Fruit fly (Drosophila melanogaster) whole organism, embryonic: Measurements from ENCODE around the gene CG7183.

Experiments used
- Adf1 ChIP-seq: fragments of 200-800 bp; sonication (Bioruptor generic); IDR thresholded peaks from 2 replicates; pipeline ENCODE4 v1.3.6; 2022; ENCODE audit warnings: missing biosample characterization, missing genetic modification characterization
- Aef1 ChIP-seq: fragments of 200-800 bp; sonication (Bioruptor generic); IDR thresholded peaks from 3 replicates; pipeline ENCODE4 v1.3.6; 2022; ENCODE audit warnings: missing biosample characterization, missing genetic modification characterization
- CG10147 ChIP-seq: fragments of 200-800 bp; sonication (Bioruptor generic); optimal IDR thresholded peaks from 2 replicates; lab custom pipeline; 2019; ENCODE audit warnings: missing biosample characterization, mild to moderate bottlenecking, missing genetic modification characterization, moderate library complexity
- CG10959 ChIP-seq: fragments of 200-800 bp; sonication (Bioruptor generic); IDR thresholded peaks from 2 replicates; pipeline ENCODE4 v1.3.6; 2022; ENCODE audit warnings: missing biosample characterization, missing genetic modification characterization
- CG11085 ChIP-seq: fragments of 200-800 bp; sonication (Bioruptor generic); IDR thresholded peaks from 2 replicates; pipeline ENCODE4 v1.3.6; 2022; ENCODE audit warnings: missing biosample characterization, missing genetic modification characterization
- CG11456 ChIP-seq: fragments of 200-800 bp; sonication (Bioruptor generic); IDR thresholded peaks from 3 replicates; pipeline ENCODE4 v1.3.6; 2022; ENCODE audit warnings: missing biosample characterization, missing genetic modification characterization
- CG12391 ChIP-seq: fragments of 200-800 bp; sonication (Bioruptor generic); optimal IDR thresholded peaks from 3 replicates; lab custom pipeline; 2018; ENCODE audit warnings: missing biosample characterization, mild to moderate bottlenecking, missing genetic modification characterization, moderate library complexity
- CG12942 ChIP-seq: fragments of 200-800 bp; sonication (Bioruptor generic); optimal IDR thresholded peaks from 3 replicates; lab custom pipeline; 2016; ENCODE audit warnings: missing biosample characterization, missing genetic modification characterization
- CG14050 ChIP-seq: fragments of 200-800 bp; sonication (Bioruptor generic); IDR thresholded peaks from 3 replicates; pipeline ENCODE4 v1.3.6; 2022; ENCODE audit warnings: missing biosample characterization, missing genetic modification characterization
- CG1647 ChIP-seq: fragments of 200-800 bp; sonication (Bioruptor generic); optimal IDR thresholded peaks from 3 replicates; lab custom pipeline; 2016; ENCODE audit warnings: missing biosample characterization, missing genetic modification characterization
- CG17359 ChIP-seq: fragments of 200-800 bp; sonication (Bioruptor generic); optimal IDR thresholded peaks from 3 replicates; lab custom pipeline; 2018; ENCODE audit warnings: missing biosample characterization, mild to moderate bottlenecking, missing genetic modification characterization, moderate library complexity
- CG17802 ChIP-seq: fragments of 200-800 bp; sonication (Bioruptor generic); optimal IDR thresholded peaks from 2 replicates; lab custom pipeline; 2018; ENCODE audit warnings: missing biosample characterization, mild to moderate bottlenecking, missing genetic modification characterization, moderate library complexity
- CG18262 ChIP-seq: fragments of 200-800 bp; optimal IDR thresholded peaks from 3 replicates; lab custom pipeline; 2019; ENCODE audit warnings: missing biosample characterization, mild to moderate bottlenecking, missing genetic modification characterization, moderate library complexity
- CG2120 ChIP-seq: fragments of 200-800 bp; sonication (Bioruptor generic); optimal IDR thresholded peaks from 3 replicates; lab custom pipeline; 2016; ENCODE audit warnings: missing biosample characterization, missing genetic modification characterization
- CG2199 ChIP-seq: fragments of 200-800 bp; sonication (Bioruptor generic); IDR thresholded peaks from 3 replicates; pipeline ENCODE4 v1.3.6; 2022; ENCODE audit warnings: missing biosample characterization, missing genetic modification characterization
- CG2712 ChIP-seq: fragments of 200-800 bp; optimal IDR thresholded peaks from 3 replicates; lab custom pipeline; 2019; ENCODE audit warnings: missing biosample characterization, mild to moderate bottlenecking, missing genetic modification characterization, moderate library complexity
- CG3847 ChIP-seq: fragments of 200-800 bp; sonication (Bioruptor generic); IDR thresholded peaks from 2 replicates; pipeline ENCODE4 v1.3.6; 2022; ENCODE audit warnings: missing biosample characterization, missing genetic modification characterization
- CG5180 ChIP-seq: fragments of 200-800 bp; sonication (Bioruptor generic); optimal IDR thresholded peaks from 3 replicates; lab custom pipeline; 2017; ENCODE audit warnings: missing biosample characterization, missing genetic modification characterization, mild to moderate bottlenecking, moderate library complexity, missing genetic modification reagents
- CG7372 ChIP-seq: fragments of 200-800 bp; sonication (Bioruptor generic); IDR thresholded peaks from 2 replicates; pipeline ENCODE4 v1.3.6; 2022; ENCODE audit warnings: missing biosample characterization, missing genetic modification characterization
- CG7928 ChIP-seq: fragments of 200-800 bp; sonication (Bioruptor generic); optimal IDR thresholded peaks from 2 replicates; lab custom pipeline; 2017; ENCODE audit warnings: missing biosample characterization, mild to moderate bottlenecking, missing genetic modification characterization
- CG8089 ChIP-seq: fragments of 200-800 bp; sonication (Bioruptor generic); optimal IDR thresholded peaks from 3 replicates; lab custom pipeline; 2016; ENCODE audit warnings: missing biosample characterization, missing genetic modification characterization
- CG8478 ChIP-seq: fragments of >200 bp; optimal IDR thresholded peaks from 2 replicates; lab custom pipeline; 2018
- CG9609 ChIP-seq: fragments of 200-800 bp; sonication (Bioruptor generic); optimal IDR thresholded peaks from 3 replicates; lab custom pipeline; 2016; ENCODE audit warnings: missing biosample characterization, missing genetic modification characterization
- CG9876 ChIP-seq: fragments of 200-800 bp; sonication (Bioruptor generic); optimal IDR thresholded peaks from 2 replicates; lab custom pipeline; 2016; ENCODE audit warnings: missing biosample characterization, missing genetic modification characterization
- Camta ChIP-seq: fragments of 200-800 bp; sonication (Bioruptor generic); optimal IDR thresholded peaks from 2 replicates; lab custom pipeline; 2016; ENCODE audit warnings: missing biosample characterization, missing genetic modification characterization
- Chrac-16 ChIP-seq: fragments of 200-800 bp; sonication (Bioruptor generic); optimal IDR thresholded peaks from 3 replicates; lab custom pipeline; 2016; ENCODE audit warnings: missing biosample characterization, missing genetic modification characterization
- Eip74EF ChIP-seq, 2 experiments: fragments of 200-800 bp in 1 of 2; fragments of >200 bp in 1 of 2; sonication (Bioruptor generic) in 1 of 2; optimal IDR thresholded peaks; 2 replicates each; lab custom pipeline; 2017 to 2019; ENCODE audit warnings: missing biosample characterization in 2 of 2, missing genetic modification characterization in 2 of 2, mild to moderate bottlenecking in 1 of 2, moderate library complexity in 1 of 2
- Hmx ChIP-seq: fragments of 200-800 bp; sonication (Bioruptor generic); optimal IDR thresholded peaks from 2 replicates; lab custom pipeline; 2016; ENCODE audit warnings: missing biosample characterization, missing genetic modification characterization
- Meics ChIP-seq: fragments of 200-800 bp; sonication (Bioruptor generic); optimal IDR thresholded peaks from 2 replicates; lab custom pipeline; 2017; ENCODE audit warnings: missing biosample characterization, mild to moderate bottlenecking, missing genetic modification characterization
- Mrtf ChIP-seq: fragments of 200-800 bp; sonication (Bioruptor generic); IDR thresholded peaks from 3 replicates; pipeline ENCODE4 v1.3.6; 2022; ENCODE audit warnings: missing biosample characterization, missing genetic modification characterization
- Optix ChIP-seq: fragments of 200-800 bp; sonication (Bioruptor generic); IDR thresholded peaks from 3 replicates; pipeline ENCODE4 v1.3.6; 2022; ENCODE audit warnings: missing biosample characterization, missing genetic modification characterization
- Rx ChIP-seq: fragments of 200-800 bp; sonication (Bioruptor generic); IDR thresholded peaks from 2 replicates; pipeline ENCODE4 v1.3.6; 2022; ENCODE audit warnings: missing biosample characterization, missing genetic modification characterization
- Sry-δ ChIP-seq: fragments of 200-800 bp; sonication (Bioruptor generic); optimal IDR thresholded peaks from 2 replicates; lab custom pipeline; 2016; ENCODE audit warnings: missing biosample characterization, missing genetic modification characterization
- TFAM ChIP-seq: fragments of 200-800 bp; sonication (Bioruptor generic); optimal IDR thresholded peaks from 2 replicates; lab custom pipeline; 2017; ENCODE audit warnings: missing biosample characterization, missing genetic modification characterization, inconsistent platforms
- abd-A ChIP-seq: fragments of 200-800 bp; sonication (Bioruptor generic); optimal IDR thresholded peaks from 3 replicates; lab custom pipeline; 2019; ENCODE audit warnings: missing biosample characterization, mild to moderate bottlenecking, missing genetic modification characterization, moderate library complexity
- aop ChIP-seq: fragments of 200-800 bp; sonication (Bioruptor generic); IDR thresholded peaks from 2 replicates; pipeline ENCODE4 v1.3.6; 2022; ENCODE audit warnings: missing biosample characterization, missing genetic modification characterization
- ap ChIP-seq: fragments of 200-800 bp; sonication (Bioruptor generic); IDR thresholded peaks from 2 replicates; pipeline ENCODE4 v1.3.6; 2022; ENCODE audit warnings: missing biosample characterization, missing genetic modification characterization
- ara ChIP-seq: fragments of 200-800 bp; sonication (Bioruptor generic); IDR thresholded peaks from 2 replicates; pipeline ENCODE4 v1.3.6; 2022; ENCODE audit warnings: missing biosample characterization, missing genetic modification characterization
- ato ChIP-seq: fragments of 200-800 bp; sonication (Bioruptor generic); IDR thresholded peaks from 2 replicates; pipeline ENCODE4 v1.3.6; 2022; ENCODE audit warnings: missing biosample characterization, missing genetic modification characterization; ENCODE audit not compliant: partially characterized antibody
- bcd ChIP-seq: fragments of 200-800 bp; sonication (Bioruptor generic); optimal IDR thresholded peaks from 2 replicates; lab custom pipeline; 2017; ENCODE audit warnings: missing biosample characterization, mild to moderate bottlenecking, missing genetic modification characterization
- dmrt11E ChIP-seq: fragments of 200-800 bp; sonication (Bioruptor generic); optimal IDR thresholded peaks from 3 replicates; lab custom pipeline; 2018; ENCODE audit warnings: missing biosample characterization, mild to moderate bottlenecking, missing genetic modification characterization, moderate library complexity
- fd102C ChIP-seq: fragments of 200-800 bp; sonication (Bioruptor generic); optimal IDR thresholded peaks from 2 replicates; lab custom pipeline; 2018; ENCODE audit warnings: missing biosample characterization, mild to moderate bottlenecking, missing genetic modification characterization, moderate library complexity
- her ChIP-seq: fragments of 200-800 bp; sonication (Bioruptor generic); optimal IDR thresholded peaks from 2 replicates; lab custom pipeline; 2016; ENCODE audit warnings: missing biosample characterization, missing genetic modification characterization
- inv ChIP-seq: fragments of 200-800 bp; sonication (Bioruptor generic); IDR thresholded peaks from 2 replicates; pipeline ENCODE4 v1.3.6; 2022; ENCODE audit warnings: missing biosample characterization, missing genetic modification characterization; ENCODE audit not compliant: partially characterized antibody
- kah ChIP-seq: fragments of 200-800 bp; sonication (Bioruptor generic); optimal IDR thresholded peaks from 2 replicates; lab custom pipeline; 2018; ENCODE audit warnings: missing biosample characterization, mild to moderate bottlenecking, missing genetic modification characterization
- knrl ChIP-seq: fragments of 200-800 bp; sonication (Bioruptor generic); IDR thresholded peaks from 3 replicates; pipeline ENCODE4 v1.3.6; 2022; ENCODE audit warnings: missing biosample characterization, missing genetic modification characterization; ENCODE audit not compliant: partially characterized antibody
- rib ChIP-seq: fragments of 200-800 bp; sonication (Bioruptor generic); IDR thresholded peaks from 2 replicates; pipeline ENCODE4 v1.3.6; 2022; ENCODE audit warnings: missing biosample characterization, missing genetic modification characterization
- shn ChIP-seq: fragments of 200-800 bp; sonication (Bioruptor generic); optimal IDR thresholded peaks from 3 replicates; lab custom pipeline; 2016; ENCODE audit warnings: missing biosample characterization, missing genetic modification characterization
- tin ChIP-seq: fragments of 200-800 bp; sonication (Bioruptor generic); optimal IDR thresholded peaks from 3 replicates; lab custom pipeline; 2016; ENCODE audit warnings: missing biosample characterization, missing genetic modification characterization
- trem ChIP-seq: fragments of 200-800 bp; optimal IDR thresholded peaks from 3 replicates; lab custom pipeline; 2019; ENCODE audit warnings: missing biosample characterization, mild to moderate bottlenecking, missing genetic modification characterization, moderate library complexity
- vnd ChIP-seq: fragments of 200-800 bp; sonication (Bioruptor generic); IDR thresholded peaks from 3 replicates; pipeline ENCODE4 v1.3.6; 2022; ENCODE audit warnings: missing biosample characterization, missing genetic modification characterization; ENCODE audit not compliant: partially characterized antibody

The CG7183 gene

DNA sequence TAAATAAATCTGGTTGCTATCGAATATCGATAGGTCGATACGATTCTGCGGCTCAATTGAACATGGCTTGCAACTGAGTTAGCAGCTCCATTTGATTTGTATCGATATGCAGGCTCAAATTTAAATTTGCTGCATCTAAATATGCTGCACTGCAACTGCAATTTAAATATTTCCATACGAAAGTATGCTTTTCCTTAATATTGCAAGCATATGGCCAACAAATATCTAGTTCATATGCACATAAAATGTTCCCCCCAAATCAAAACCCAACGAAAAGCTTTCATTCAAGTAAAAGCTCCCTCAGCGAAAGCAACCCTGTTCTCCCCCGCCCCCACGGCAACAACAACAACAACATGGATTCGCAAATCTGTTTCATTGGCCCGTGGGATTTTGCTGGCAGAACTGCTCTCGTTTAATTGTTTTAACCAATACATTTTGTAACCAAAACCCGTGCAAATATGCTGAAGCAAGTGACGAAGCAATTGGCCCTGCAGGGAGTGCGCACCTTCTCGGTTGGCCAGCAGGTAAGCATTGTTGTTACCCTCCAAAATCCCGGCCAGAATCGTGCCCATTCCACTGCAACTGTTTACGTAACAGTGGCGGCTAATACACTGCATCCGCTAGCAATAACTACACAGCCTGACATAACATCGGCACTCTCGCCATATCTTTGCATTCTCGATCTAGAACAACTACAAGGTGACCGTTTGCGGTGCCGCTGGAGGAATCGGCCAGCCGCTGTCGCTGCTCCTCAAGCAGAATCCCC, 5.7 kb upstream of the CG7183 start, which contains the start of the genes CG7168 and Mdh2 (continued):
- TF ChIP-seq Eip74EF (GFP tag; optimal IDR thresholded peaks at IDR 0.05; lab: Kevin White, UChicago): no peak
- TF ChIP-seq CG9609 (GFP tag; lab: Kevin White, UChicago): no peak
- no peak for TF ChIP-seq CG14050 (GFP tag; lab: Robert Waterston, UW)
- no peak for TF ChIP-seq CG1647
- TF ChIP-seq TFAM (GFP tag; lab: Kevin White, UChicago): no peak
- TF ChIP-seq abd-A (tag; lab: Kevin White, UChicago): no peak
- no peak for TF ChIP-seq CG18262 (tag; lab: Kevin White, UChicago)
- no peak for TF ChIP-seq CG17802 (tag; lab: Kevin White, UChicago)
- no peak for TF ChIP-seq rib
- TF ChIP-seq CG7928 (GFP tag; lab: Kevin White, UChicago): no peak
- TF ChIP-seq Rx (GFP tag; lab: Robert Waterston, UW): no peak
- no peak for TF ChIP-seq Chrac-16 (GFP tag; lab: Kevin White, UChicago)
- TF ChIP-seq CG10147 (GFP tag; lab: Kevin White, UChicago): no peak
- TF ChIP-seq CG17359 (tag; lab: Kevin White, UChicago): no peak
- no peak for TF ChIP-seq her (GFP tag; lab: Kevin White, UChicago)
- no peak for TF ChIP-seq CG11456
- no peak for TF ChIP-seq CG10959 (GFP tag; lab: Robert Waterston, UW)
- peak; percentile 81 for TF ChIP-seq vnd (GFP tag; lab: Robert Waterston, UW)
- peak; percentile 14 for TF ChIP-seq CG2120
- TF ChIP-seq ato (GFP tag; lab: Robert Waterston, UW): peak; percentile 91
- TF ChIP-seq CG8478 (lab: Kevin White, UChicago): no peak
- TF ChIP-seq dmrt11E (tag; lab: Kevin White, UChicago): no peak
- no peak for TF ChIP-seq ap
- TF ChIP-seq Meics: no peak
- no peak for TF ChIP-seq CG8089 (GFP tag; lab: Kevin White, UChicago)
- TF ChIP-seq CG12942 (GFP tag; lab: Kevin White, UChicago): no peak
- no peak for TF ChIP-seq CG11085
- TF ChIP-seq bcd (GFP tag; lab: Kevin White, UChicago): peak; percentile 16
- TF ChIP-seq Sry-δ (GFP tag; lab: Kevin White, UChicago): peak; percentile 83
- no peak; the same call in 1 of the 2 replicates for TF ChIP-seq Adf1 (GFP tag; lab: Robert Waterston, UW)
- TF ChIP-seq CG3847 (GFP tag; lab: Robert Waterston, UW): no peak
- no peak for TF ChIP-seq fd102C
- no peak for TF ChIP-seq ara (GFP tag; lab: Robert Waterston, UW)
- no peak for TF ChIP-seq shn (GFP tag; lab: Kevin White, UChicago)
- peak; percentile 79 for TF ChIP-seq knrl (GFP tag; lab: Robert Waterston, UW)
- no peak for TF ChIP-seq Mrtf
- TF ChIP-seq CG12391: peak; percentile 30
- peak; percentile 4 for TF ChIP-seq tin (GFP tag; lab: Kevin White, UChicago)
- no peak for TF ChIP-seq Camta
- TF ChIP-seq CG9876 (GFP tag; lab: Kevin White, UChicago): no peak
- TF ChIP-seq kah (GFP tag; lab: Kevin White, UChicago): no peak
- TF ChIP-seq CG2712: peak; percentile 13
- TF ChIP-seq CG7372 (GFP tag; lab: Robert Waterston, UW): no peak
- TF ChIP-seq aop (GFP tag; lab: Robert Waterston, UW): no peak
- peak; percentile 99 for TF ChIP-seq trem (tag; lab: Kevin White, UChicago)
- peak; percentile 63 for TF ChIP-seq inv (GFP tag; lab: Robert Waterston, UW)
- no peak for TF ChIP-seq CG5180
- TF ChIP-seq Aef1 (GFP tag; lab: Robert Waterston, UW): peak; percentile 11; the same call in 1 of the 3 replicates
- no peak for TF ChIP-seq CG2199 (GFP tag; lab: Robert Waterston, UW)
- TF ChIP-seq Hmx (GFP tag; lab: Kevin White, UChicago): no peak
- no peak for TF ChIP-seq Optix
